Worm (Caenorhabditis elegans) whole organism, L2 larva: ENCODE data around the gene T11F9.7.

Source experiments
- aly-2 ChIP-seq: fragments of 150-350 bp; optimal IDR thresholded peaks from 2 replicates; lab custom pipeline; 2014; ENCODE audit warnings: missing biosample characterization, missing genetic modification characterization
- elt-3 ChIP-seq: sonication (generic microtip); optimal IDR thresholded peaks from 2 replicates; lab custom pipeline; 2017; ENCODE audit warnings: missing biosample characterization, missing genetic modification characterization
- lin-11 ChIP-seq: fragments of 150-350 bp; sonication (generic microtip); optimal IDR thresholded peaks from 2 replicates; lab custom pipeline; 2014; ENCODE audit warnings: missing biosample characterization, missing genetic modification characterization, inconsistent platforms, mixed read lengths
- lsy-2 ChIP-seq, 2 experiments: fragments of 150-350 bp in 1 of 2; sonication (generic microtip) in 1 of 2; optimal IDR thresholded peaks; 2 replicates each; lab custom pipeline; 2014 to 2017; ENCODE audit warnings: missing biosample characterization in 2 of 2, missing genetic modification characterization in 2 of 2
- nhr-11 ChIP-seq: fragments of 150-350 bp; optimal IDR thresholded peaks from 2 replicates; lab custom pipeline; 2014; ENCODE audit warnings: missing biosample characterization, missing genetic modification characterization
- nhr-12 ChIP-seq: fragments of 150-350 bp; optimal IDR thresholded peaks from 2 replicates; lab custom pipeline; 2014; ENCODE audit warnings: missing biosample characterization, missing genetic modification characterization
- nhr-77 ChIP-seq: fragments of 150-350 bp; optimal IDR thresholded peaks from 2 replicates; lab custom pipeline; 2014; ENCODE audit warnings: missing biosample characterization, missing genetic modification characterization
- snpc-4 ChIP-seq: fragments of 150-350 bp; optimal IDR thresholded peaks from 2 replicates; lab custom pipeline; 2014; ENCODE audit warnings: missing biosample characterization, missing genetic modification characterization
- unc-55 ChIP-seq: fragments of 150-350 bp; sonication (generic microtip); optimal IDR thresholded peaks from 3 replicates; lab custom pipeline; 2014; ENCODE audit warnings: missing biosample characterization, missing genetic modification reagents, missing genetic modification characterization
- unc-62 ChIP-seq: fragments of 150-350 bp; optimal IDR thresholded peaks from 2 replicates; lab custom pipeline; 2014; ENCODE audit warnings: missing biosample characterization, missing genetic modification reagents, missing genetic modification characterization
- zag-1 ChIP-seq: fragments of 150-350 bp; optimal IDR thresholded peaks from 2 replicates; lab custom pipeline; 2014; ENCODE audit warnings: missing biosample characterization, missing genetic modification characterization
- ztf-4 ChIP-seq: fragments of 150-350 bp; optimal IDR thresholded peaks from 2 replicates; lab custom pipeline; 2014; ENCODE audit warnings: missing biosample characterization, missing genetic modification characterization

ce11 chrV:11470210-11470713 lies 5.5 kb upstream of the T11F9.7 start, which contains the start of gene aat-6:
- TF ChIP-seq nhr-11 (no peak), elt-3 (tag; lab: Kevin White, UChicago) (no peak), ztf-4 (no peak), nhr-12 (no peak), lin-11 (tag; lab: Kevin White, UChicago) (no peak), aly-2 (no peak), nhr-77 (tag; lab: Kevin White, UChicago) (no peak), snpc-4 (no peak), lsy-2 (tag; optimal IDR thresholded peaks at IDR 0.05; lab: Kevin White, UChicago) (no peak), zag-1 (tag; lab: Kevin White, UChicago) (no peak), unc-55 (GFP tag; lab: Kevin White, UChicago) (no peak), unc-62 (GFP tag; lab: Kevin White, UChicago) (no peak)
